Fruit fly (Drosophila melanogaster): Measurements from ENCODE around the gene CG10171.

The CG10171 gene

dm6 chr3L:13410999-13411398, 23.3 kb upstream of the CG10171 start (continued):
- TF ChIP-seq CG2875 (GFP tag; optimal IDR thresholded peaks at IDR 0.05) (no peak), CG7987 (GFP tag; optimal IDR thresholded peaks at IDR 0.05) (no peak), CG6175 (GFP tag; IDR thresholded peaks at IDR 0.05) (no peak), trem (tag; optimal IDR thresholded peaks at IDR 0.05) (peak; percentile 57), CG18599 (GFP tag; optimal IDR thresholded peaks at IDR 0.05) (no peak), CG8924 (tag; optimal IDR thresholded peaks at IDR 0.05) (no peak), CG31365 (tag; optimal IDR thresholded peaks at IDR 0.05) (no peak), H15 (GFP tag; IDR thresholded peaks at IDR 0.05) (0 out of 3 replicates have a peak, but pooled peaks have one; percentile 9), nmo (GFP tag; optimal IDR thresholded peaks at IDR 0.05) (peak; percentile 58), CG12155 (GFP tag; optimal IDR thresholded peaks at IDR 0.05) (no peak), bsh (GFP tag; optimal IDR thresholded peaks at IDR 0.05) (peak in 1 of 2 experiments; percentile 16), Sin3A (optimal IDR thresholded peaks at IDR 0.05) (no peak), p53 (GFP tag; optimal IDR thresholded peaks at IDR 0.05) (no peak), H2.0 (GFP tag; IDR thresholded peaks at IDR 0.05) (no peak), ewg (GFP tag; optimal IDR thresholded peaks at IDR 0.05) (no peak), CG12769 (tag; optimal IDR thresholded peaks at IDR 0.05) (peak; percentile 22), Oli (tag; optimal IDR thresholded peaks at IDR 0.05) (no peak), gfzf (GFP tag; optimal IDR thresholded peaks at IDR 0.05) (peak; percentile 7), ase (GFP tag; IDR thresholded peaks at IDR 0.05) (no peak), Ptx1 (GFP tag; IDR thresholded peaks at IDR 0.05) (0 out of 2 replicates have a peak, but pooled peaks have one; percentile 20), CG17385 (GFP tag; optimal IDR thresholded peaks at IDR 0.05) (no peak), Hand (GFP tag; optimal IDR thresholded peaks at IDR 0.05) (no peak), onecut (GFP tag; IDR thresholded peaks at IDR 0.05) (0 out of 2 replicates have a peak, but pooled peaks have one; percentile 17), Dll (GFP tag; IDR thresholded peaks at IDR 0.05; ENCODE audit: partially characterized antibody) (no peak), fd102C (GFP tag; optimal IDR thresholded peaks at IDR 0.05) (peak; percentile 51), cato (GFP tag; optimal IDR thresholded peaks at IDR 0.05; ENCODE audit: borderline replicate concordance) (no peak), chn (GFP tag; optimal IDR thresholded peaks at IDR 0.05) (peak; percentile 13), vnd (GFP tag; IDR thresholded peaks at IDR 0.05; ENCODE audit: partially characterized antibody) (no peak), Fer3 (tag; optimal IDR thresholded peaks at IDR 0.05) (no peak), amos (GFP tag; IDR thresholded peaks at IDR 0.05; ENCODE audit: partially characterized antibody) (peak; percentile 56), kah (GFP tag; optimal IDR thresholded peaks at IDR 0.05) (no peak), CG3726 (GFP tag; IDR thresholded peaks at IDR 0.05) (no peak), ap (GFP tag; IDR thresholded peaks at IDR 0.05) (no peak), hkb (optimal IDR thresholded peaks at IDR 0.05) (no peak), hkb (GFP tag; IDR thresholded peaks at IDR 0.05) (no peak), CG12219 (GFP tag; optimal IDR thresholded peaks at IDR 0.05) (no peak), gce (GFP tag; IDR thresholded peaks at IDR 0.05) (no peak), aop (GFP tag; IDR thresholded peaks at IDR 0.05) (no peak), CG15514 (GFP tag; optimal IDR thresholded peaks at IDR 0.05) (no peak), Rx (GFP tag; IDR thresholded peaks at IDR 0.05) (no peak), nau (GFP tag; optimal IDR thresholded peaks at IDR 0.05) (no peak), lbe (GFP tag; optimal IDR thresholded peaks at IDR 0.05) (no peak), CG9215 (GFP tag; IDR thresholded peaks at IDR 0.05) (no peak), CG2712 (tag; optimal IDR thresholded peaks at IDR 0.05) (peak; percentile 61), CG8388 (GFP tag; optimal IDR thresholded peaks at IDR 0.05) (peak; percentile 16), Elba2 (GFP tag; optimal IDR thresholded peaks at IDR 0.05) (peak; percentile 97), nerfin-2 (GFP tag; IDR thresholded peaks at IDR 0.05; ENCODE audit: partially characterized antibody) (no peak), CG7271 (tag; optimal IDR thresholded peaks at IDR 0.05) (no peak), da (GFP tag; optimal IDR thresholded peaks at IDR 0.05) (no peak), CG3163 (GFP tag; optimal IDR thresholded peaks at IDR 0.05) (peak; percentile 4), Poxn (GFP tag; IDR thresholded peaks at IDR 0.05) (no peak)

All from whole organism, embryonic.